Worm (Caenorhabditis elegans): ENCODE results near the gene srh-133.

DNA sequence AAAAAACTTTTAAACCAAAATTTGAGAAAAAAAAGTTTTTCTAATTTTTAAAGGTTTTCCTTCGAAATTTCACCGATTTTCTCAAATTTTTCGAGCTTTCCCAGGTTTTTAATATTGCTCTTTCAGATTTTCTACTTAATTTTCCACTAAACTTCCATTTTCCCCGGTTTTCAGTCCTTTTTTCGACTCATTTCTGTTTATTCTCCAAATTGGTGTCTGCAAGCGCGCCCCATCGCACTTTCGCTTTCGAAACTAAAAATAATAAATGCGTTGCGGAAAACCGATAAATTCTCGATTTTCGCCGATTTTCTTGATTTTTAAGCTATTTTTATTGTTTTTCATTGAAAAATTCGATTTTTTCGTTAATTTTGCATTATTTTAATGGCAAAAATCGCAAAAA, 7.4 kb upstream of the srh-133 start:
- TF ChIP-seq R02D3.7 (tag; optimal IDR thresholded peaks at IDR 0.05) (no peak), saeg-2 (GFP tag; IDR thresholded peaks at IDR 0.05) (no peak), lin-13 (GFP tag; optimal IDR thresholded peaks at IDR 0.05) (no peak), pqm-1 (tag; optimal IDR thresholded peaks at IDR 0.05) (no peak), nhr-111 (GFP tag; optimal IDR thresholded peaks at IDR 0.05) (no peak), nhr-25 (tag; optimal IDR thresholded peaks at IDR 0.05; ENCODE audit: borderline replicate concordance, insufficient read depth) (no peak), nhr-237 (tag; optimal IDR thresholded peaks at IDR 0.05) (no peak), ZK546.5 (tag; optimal IDR thresholded peaks at IDR 0.05) (no peak), sdz-12 (GFP tag; optimal IDR thresholded peaks at IDR 0.05) (no peak), egl-27 (tag; optimal IDR thresholded peaks at IDR 0.05) (no peak), ztf-11 (tag; optimal IDR thresholded peaks at IDR 0.05) (no peak), nhr-11 (tag; optimal IDR thresholded peaks at IDR 0.05) (no peak), zag-1 (tag; optimal IDR thresholded peaks at IDR 0.05) (no peak)

All from whole organism, L4 larva.